Fruit fly (Drosophila melanogaster): ENCODE data around the gene CG43072.

Gene CG43072

dm6 chr3L:21101316-21101715 is 35.7 kb downstream of the CG43072 start:
- TF ChIP-seq brk (GFP tag; optimal IDR thresholded peaks at IDR 0.05) (no peak), br (GFP tag; optimal IDR thresholded peaks at IDR 0.05) (no peak), dmrt93B (GFP tag; optimal IDR thresholded peaks at IDR 0.05) (no peak), Vsx2 (GFP tag; optimal IDR thresholded peaks at IDR 0.05; ENCODE audit: partially characterized antibody) (no peak), psq (GFP tag; optimal IDR thresholded peaks at IDR 0.05) (no peak), fru (GFP tag; optimal IDR thresholded peaks at IDR 0.05) (no peak), pan (optimal IDR thresholded peaks at IDR 0.05) (no peak)

dm6 chr3L:21104338-21105018 is 38.8 kb downstream of the CG43072 start:
- peak; percentile 20 for TF ChIP-seq psq (GFP tag; optimal IDR thresholded peaks at IDR 0.05)
- peak in 1 of 2 experiments; percentile 10 for TF ChIP-seq foxo (GFP tag; optimal IDR thresholded peaks at IDR 0.05)
- no peak for TF ChIP-seq woc (GFP tag; optimal IDR thresholded peaks at IDR 0.05)
- peak; percentile 88 for TF ChIP-seq Dfd (GFP tag; optimal IDR thresholded peaks at IDR 0.05)
- no peak for TF ChIP-seq Hr83 (GFP tag; optimal IDR thresholded peaks at IDR 0.05; ENCODE audit: poor library complexity, severe bottlenecking)
- TF ChIP-seq tai (GFP tag; optimal IDR thresholded peaks at IDR 0.05) = no peak

dm6 chr3L:21106883-21107282 is 41.2 kb downstream of the CG43072 start:
- TF ChIP-seq h (GFP tag; optimal IDR thresholded peaks at IDR 0.05) = peak; percentile 27
- TF ChIP-seq foxo (GFP tag; optimal IDR thresholded peaks at IDR 0.05) = peak in 1 of 2 experiments; percentile 22
- TF ChIP-seq Hnf4 (GFP tag; optimal IDR thresholded peaks at IDR 0.05) = no peak
- peak; percentile 8 for TF ChIP-seq rgr (GFP tag; optimal IDR thresholded peaks at IDR 0.05)

- TF ChIP-seq Jra (GFP tag; optimal IDR thresholded peaks at IDR 0.05) = no peak
- no peak for TF ChIP-seq CG9705 (GFP tag; optimal IDR thresholded peaks at IDR 0.05)
- no peak for TF ChIP-seq Dif (GFP tag; optimal IDR thresholded peaks at IDR 0.05; ENCODE audit: partially characterized antibody)
- TF ChIP-seq woc (GFP tag; optimal IDR thresholded peaks at IDR 0.05) = peak; percentile 40
- no peak for TF ChIP-seq Dfd (GFP tag; optimal IDR thresholded peaks at IDR 0.05)
- TF ChIP-seq HLH106 (tag; optimal IDR thresholded peaks at IDR 0.05) = peak; percentile 78
- TF ChIP-seq jim (GFP tag; optimal IDR thresholded peaks at IDR 0.05) = no peak
- peak; percentile 79 for TF ChIP-seq Sp1 (GFP tag; optimal IDR thresholded peaks at IDR 0.05)
- peak; percentile 21 for TF ChIP-seq Rel (GFP tag; optimal IDR thresholded peaks at IDR 0.05)
- TF ChIP-seq Rel (tag; optimal IDR thresholded peaks at IDR 0.05) = no peak
- TF ChIP-seq fru (GFP tag; optimal IDR thresholded peaks at IDR 0.05) = peak; percentile 48
- no peak for TF ChIP-seq sage (GFP tag; optimal IDR thresholded peaks at IDR 0.05)
- TF ChIP-seq br (GFP tag; optimal IDR thresholded peaks at IDR 0.05) = no peak
- no peak for TF ChIP-seq Mio (GFP tag; optimal IDR thresholded peaks at IDR 0.05)
- TF ChIP-seq GATAd (GFP tag; optimal IDR thresholded peaks at IDR 0.05) = no peak
- TF ChIP-seq Abd-B (GFP tag; optimal IDR thresholded peaks at IDR 0.05) = no peak
- peak; percentile 56 for TF ChIP-seq dmrt93B (GFP tag; optimal IDR thresholded peaks at IDR 0.05)
- peak; percentile 42 for TF ChIP-seq h (GFP tag; optimal IDR thresholded peaks at IDR 0.05)
- TF ChIP-seq lola (GFP tag; optimal IDR thresholded peaks at IDR 0.05) = no peak
- TF ChIP-seq ey (GFP tag; optimal IDR thresholded peaks at IDR 0.05) = no peak
- no peak for TF ChIP-seq dl (GFP tag; optimal IDR thresholded peaks at IDR 0.05; ENCODE audit: insufficient read depth in 1 of 2, partially characterized antibody in 2 of 2)
- TF ChIP-seq usp (GFP tag; optimal IDR thresholded peaks at IDR 0.05) = no peak
- peak; percentile 68 for TF ChIP-seq rgr (GFP tag; optimal IDR thresholded peaks at IDR 0.05)
- TF ChIP-seq CrebA (GFP tag; optimal IDR thresholded peaks at IDR 0.05; ENCODE audit: borderline replicate concordance) = no peak
- TF ChIP-seq pan (optimal IDR thresholded peaks at IDR 0.05) = no peak
- peak; percentile 78 for TF ChIP-seq psq (GFP tag; optimal IDR thresholded peaks at IDR 0.05)
- TF ChIP-seq Hnf4 (GFP tag; optimal IDR thresholded peaks at IDR 0.05) = no peak
- TF ChIP-seq N (GFP tag; optimal IDR thresholded peaks at IDR 0.05) = no peak
- TF ChIP-seq foxo (GFP tag; optimal IDR thresholded peaks at IDR 0.05) = peak in 1 of 2 experiments; percentile 69
- no peak for TF ChIP-seq dsf (GFP tag; optimal IDR thresholded peaks at IDR 0.05; ENCODE audit: borderline replicate concordance)
- no peak for TF ChIP-seq Myc (optimal IDR thresholded peaks at IDR 0.05)
- peak; percentile 68 for TF ChIP-seq OdsH (GFP tag; optimal IDR thresholded peaks at IDR 0.05)
Measured at dm6 chr3L:21108454-21108853, 42.8 kb downstream of the CG43072 start.

All from whole organism, wandering third instar larva.